Fruit fly (Drosophila melanogaster): Measurements from ENCODE around the gene CG10920.

Gene CG10920

dm6 chrX:7888386-7889024 is 34.5 kb upstream of the CG10920 start, which contains the start of gene Acat1 (continued):
- TF ChIP-seq OdsH (GFP tag; optimal IDR thresholded peaks at IDR 0.05) (peak; percentile 79), CG8119 (GFP tag; IDR thresholded peaks at IDR 0.05) (peak; percentile 39; the same call in 2 of the 3 replicates), Sox15 (GFP tag; optimal IDR thresholded peaks at IDR 0.05) (peak; percentile 49), CG3032 (tag; optimal IDR thresholded peaks at IDR 0.05) (no peak), CG8632 (GFP tag; optimal IDR thresholded peaks at IDR 0.05) (peak; percentile 65), Hr38 (GFP tag; optimal IDR thresholded peaks at IDR 0.05) (no peak), CG11762 (GFP tag; optimal IDR thresholded peaks at IDR 0.05; ENCODE audit: insufficient read depth) (peak; percentile 59), Eip78C (GFP tag) (peak; percentile 94), fd59A (GFP tag; optimal IDR thresholded peaks at IDR 0.05) (no peak), pdm3 (GFP tag; optimal IDR thresholded peaks at IDR 0.05) (peak; percentile 86), CG16779 (tag; optimal IDR thresholded peaks at IDR 0.05) (no peak), Eip75B (GFP tag; optimal IDR thresholded peaks at IDR 0.05) (peak; percentile 84), CG6792 (GFP tag; optimal IDR thresholded peaks at IDR 0.05) (peak; percentile 70), eg (GFP tag; IDR thresholded peaks at IDR 0.05) (peak; percentile 81), CG32006 (GFP tag; optimal IDR thresholded peaks at IDR 0.05) (peak; percentile 58), Sox102F (GFP tag; optimal IDR thresholded peaks at IDR 0.05) (peak; percentile 83), CG10631 (GFP tag; optimal IDR thresholded peaks at IDR 0.05) (peak; percentile 84), Hr39 (GFP tag; optimal IDR thresholded peaks at IDR 0.05) (peak; percentile 80), CG1621 (tag; optimal IDR thresholded peaks at IDR 0.05) (peak; percentile 50), lz (GFP tag; optimal IDR thresholded peaks at IDR 0.05) (peak; percentile 86), dsx (GFP tag; optimal IDR thresholded peaks at IDR 0.05; ENCODE audit: poor library complexity, severe bottlenecking) (no peak)

dm6 chrX:7884360-7884759 is 30.3 kb upstream of the CG10920 start, which contains the start of gene Ir7g:
Gene Ir7g, plus strand, starts transcription at chrX:7884660.
- TF ChIP-seq OdsH (GFP tag; optimal IDR thresholded peaks at IDR 0.05): no peak
- no peak for TF ChIP-seq achi (GFP tag; optimal IDR thresholded peaks at IDR 0.05)
- TF ChIP-seq CG3919 (GFP tag; optimal IDR thresholded peaks at IDR 0.05): no peak
- no peak for TF ChIP-seq Eip93F (GFP tag; optimal IDR thresholded peaks at IDR 0.05)
- TF ChIP-seq Hr39 (GFP tag; optimal IDR thresholded peaks at IDR 0.05): no peak
- no peak for TF ChIP-seq Ets96B (tag; optimal IDR thresholded peaks at IDR 0.05)
- no peak for TF ChIP-seq CG9139 (GFP tag; optimal IDR thresholded peaks at IDR 0.05)
- no peak for TF ChIP-seq Ets21C (GFP tag; optimal IDR thresholded peaks at IDR 0.05)
- TF ChIP-seq svp (GFP tag): no peak
- TF ChIP-seq Blimp-1 (GFP tag; optimal IDR thresholded peaks at IDR 0.05): no peak
- TF ChIP-seq CG8632 (GFP tag; optimal IDR thresholded peaks at IDR 0.05): no peak
- TF ChIP-seq CG10631 (GFP tag; optimal IDR thresholded peaks at IDR 0.05): no peak
- TF ChIP-seq fd85E (GFP tag; optimal IDR thresholded peaks at IDR 0.05): no peak
- no peak for TF ChIP-seq dsx (GFP tag; optimal IDR thresholded peaks at IDR 0.05; ENCODE audit: poor library complexity, severe bottlenecking)
- TF ChIP-seq CG8119 (GFP tag; IDR thresholded peaks at IDR 0.05): no peak
- no peak for TF ChIP-seq net (GFP tag; optimal IDR thresholded peaks at IDR 0.05)
- no peak for TF ChIP-seq CG11762 (GFP tag; optimal IDR thresholded peaks at IDR 0.05; ENCODE audit: insufficient read depth)

- no peak for TF ChIP-seq ss (GFP tag; optimal IDR thresholded peaks at IDR 0.05)
- TF ChIP-seq CG6792 (GFP tag; optimal IDR thresholded peaks at IDR 0.05): no peak
- no peak for TF ChIP-seq Sox15 (GFP tag; optimal IDR thresholded peaks at IDR 0.05)
- TF ChIP-seq spab (GFP tag; optimal IDR thresholded peaks at IDR 0.05): no peak
- no peak for TF ChIP-seq CG4318 (GFP tag; optimal IDR thresholded peaks at IDR 0.05)
- TF ChIP-seq esn (GFP tag; optimal IDR thresholded peaks at IDR 0.05): no peak
- no peak for TF ChIP-seq pdm3 (GFP tag; optimal IDR thresholded peaks at IDR 0.05)
- no peak for TF ChIP-seq CG3032 (tag; optimal IDR thresholded peaks at IDR 0.05)
These were observed 29.9 kb upstream of the CG10920 start, which contains the start of gene Ir7f for dm6 chrX:7883926-7884325. Gene Ir7f, minus strand, starts transcription at chrX:7884026.
